Worm (Caenorhabditis elegans) whole organism, L3 larva: ENCODE measurements around the gene rpt-1.

Source experiments
- elt-2 ChIP-seq: sonication (generic microtip); optimal IDR thresholded peaks from 2 replicates; lab custom pipeline; 2016; ENCODE audit warnings: missing genetic modification reagents, mild to moderate bottlenecking, missing genetic modification characterization, missing compliant biosample characterization
- nhr-237 ChIP-seq: fragments of 150-350 bp; optimal IDR thresholded peaks from 2 replicates; lab custom pipeline; 2014; ENCODE audit warnings: missing biosample characterization, missing genetic modification characterization
- ztf-4 ChIP-seq: fragments of 150-350 bp; optimal IDR thresholded peaks from 2 replicates; lab custom pipeline; 2014; ENCODE audit warnings: missing biosample characterization, missing genetic modification characterization

ce11 chrV:11993706-11994345 lies 11.6 kb upstream of the rpt-1 start, which contains the start of the genes cyl-1 and C52E4.7:
- TF ChIP-seq ztf-4 (no peak), nhr-237 (tag; lab: Kevin White, UChicago) (no peak), elt-2 (tag; lab: Kevin White, UChicago) (peak; percentile 37)
